Worm (Caenorhabditis elegans) whole organism, young adult: ENCODE results near the gene srh-68.

Experiments
- C17E4.6 ChIP-seq: fragments of 200-800 bp; sonication (Bioruptor generic); IDR thresholded peaks from 2 replicates; pipeline ENCODE4 v1.3.6; 2022; ENCODE audit warnings: missing genetic modification reagents, missing genetic modification characterization, missing compliant biosample characterization
- D2030.7 ChIP-seq: fragments of 200-800 bp; sonication (Bioruptor generic); IDR thresholded peaks from 2 replicates; pipeline ENCODE4 v1.3.6; 2022; ENCODE audit warnings: missing genetic modification reagents, missing genetic modification characterization, missing compliant biosample characterization
- F23B12.7 ChIP-seq: sonication (generic microtip); optimal IDR thresholded peaks from 2 replicates; lab custom pipeline; 2017; ENCODE audit warnings: missing genetic modification characterization, mild to moderate bottlenecking, missing compliant biosample characterization, antibody characterized with exemption, moderate library complexity; ENCODE audit not compliant: insufficient read depth
- F49E8.2 ChIP-seq: sonication (generic microtip); optimal IDR thresholded peaks from 3 replicates; lab custom pipeline; 2017; ENCODE audit warnings: missing genetic modification characterization, mild to moderate bottlenecking, missing compliant biosample characterization, antibody characterized with exemption, moderate library complexity; ENCODE audit not compliant: insufficient read depth
- F55B11.4 ChIP-seq: sonication (generic microtip); optimal IDR thresholded peaks from 2 replicates; lab custom pipeline; 2016; ENCODE audit warnings: missing compliant biosample characterization, missing genetic modification characterization, borderline replicate concordance; ENCODE audit not compliant: insufficient read depth
- F57C9.4 ChIP-seq: sonication (generic microtip); optimal IDR thresholded peaks from 2 replicates; lab custom pipeline; 2017; ENCODE audit warnings: mild to moderate bottlenecking, missing genetic modification characterization, missing compliant biosample characterization
- T07F8.4 ChIP-seq: sonication (generic microtip); optimal IDR thresholded peaks from 2 replicates; lab custom pipeline; 2016; ENCODE audit warnings: mild to moderate bottlenecking, missing genetic modification characterization, moderate library complexity, missing compliant biosample characterization
- Y53G8AR.9 ChIP-seq: fragments of 200-800 bp; sonication (Bioruptor generic); conservative IDR thresholded peaks from 2 replicates; pipeline ENCODE4 v1.3.6; 2022; ENCODE audit warnings: missing genetic modification reagents, missing genetic modification characterization, missing compliant biosample characterization
- ama-1 ChIP-seq, 3 experiments: fragments of 150-350 bp in 1 of 3; sonication (generic microtip) in 2 of 3; optimal IDR thresholded peaks; 2 replicates each; lab custom pipeline; 2014 to 2018; ENCODE audit warnings: missing biosample characterization in 2 of 3, missing genetic modification characterization in 2 of 3, missing genetic modification reagents in 2 of 3
- atf-7 ChIP-seq: sonication (generic microtip); optimal IDR thresholded peaks from 2 replicates; lab custom pipeline; 2017; ENCODE audit warnings: mild to moderate bottlenecking, missing genetic modification characterization, missing compliant biosample characterization
- athp-1 ChIP-seq: sonication (generic microtip); optimal IDR thresholded peaks from 2 replicates; lab custom pipeline; 2017; ENCODE audit warnings: mild to moderate bottlenecking, missing genetic modification characterization, missing compliant biosample characterization
- attf-3 ChIP-seq: fragments of 200-800 bp; sonication (Bioruptor generic); conservative IDR thresholded peaks from 2 replicates; pipeline ENCODE4 v1.3.6; 2022; ENCODE audit warnings: missing genetic modification reagents, missing genetic modification characterization, missing compliant biosample characterization
- bed-1 ChIP-seq: fragments of 200-800 bp; sonication (Bioruptor generic); IDR thresholded peaks from 2 replicates; pipeline ENCODE4 v1.3.6; 2022; ENCODE audit warnings: missing genetic modification reagents, missing genetic modification characterization, missing compliant biosample characterization
- ccch-3 ChIP-seq: fragments of 200-800 bp; sonication (Bioruptor generic); optimal IDR thresholded peaks from 2 replicates; lab custom pipeline; 2018; ENCODE audit warnings: mild to moderate bottlenecking, missing genetic modification characterization, missing compliant biosample characterization
- ceh-100 ChIP-seq: fragments of 200-800 bp; sonication (Bioruptor generic); IDR thresholded peaks from 2 replicates; pipeline ENCODE4 v1.3.6; 2022; ENCODE audit warnings: missing genetic modification reagents, missing genetic modification characterization, missing compliant biosample characterization
- ceh-27 ChIP-seq: fragments of 200-800 bp; sonication (Bioruptor generic); optimal IDR thresholded peaks from 2 replicates; lab custom pipeline; 2018; ENCODE audit warnings: mild to moderate bottlenecking, missing genetic modification characterization, moderate library complexity, missing compliant biosample characterization
- dox-1 ChIP-seq: fragments of 200-800 bp; sonication (Bioruptor generic); IDR thresholded peaks from 2 replicates; pipeline ENCODE4 v1.3.6; 2022; ENCODE audit warnings: missing genetic modification reagents, missing genetic modification characterization, missing compliant biosample characterization
- egl-18 ChIP-seq: fragments of 200-800 bp; sonication (Bioruptor generic); IDR thresholded peaks from 2 replicates; pipeline ENCODE4 v1.3.6; 2022; ENCODE audit warnings: missing genetic modification reagents, missing genetic modification characterization, missing compliant biosample characterization
- egrh-3 ChIP-seq: fragments of 200-800 bp; sonication (Bioruptor generic); IDR thresholded peaks from 2 replicates; pipeline ENCODE4 v1.3.6; 2022; ENCODE audit warnings: missing genetic modification reagents, missing genetic modification characterization, missing compliant biosample characterization
- fkh-3 ChIP-seq: sonication (generic microtip); optimal IDR thresholded peaks from 2 replicates; lab custom pipeline; 2016; ENCODE audit warnings: mild to moderate bottlenecking, missing genetic modification characterization, missing compliant biosample characterization
- him-1 ChIP-seq: sonication (generic microtip); optimal IDR thresholded peaks from 2 replicates; lab custom pipeline; 2016; ENCODE audit warnings: missing genotype, missing genetic modification reagents, missing genetic modification characterization, missing compliant biosample characterization
- hmg-20 ChIP-seq: fragments of 200-800 bp; sonication (Bioruptor generic); IDR thresholded peaks from 2 replicates; pipeline ENCODE4 v1.3.6; 2022; ENCODE audit warnings: missing genetic modification reagents, missing genetic modification characterization, missing compliant biosample characterization
- hrde-1 ChIP-seq: sonication (generic microtip); optimal IDR thresholded peaks from 2 replicates; lab custom pipeline; 2016; ENCODE audit warnings: missing genetic modification characterization, mild to moderate bottlenecking, missing compliant biosample characterization, moderate library complexity, missing genotype, missing genetic modification reagents, borderline replicate concordance
- lin-26 ChIP-seq: fragments of 200-800 bp; sonication (Bioruptor generic); IDR thresholded peaks from 2 replicates; pipeline ENCODE4 v1.3.6; 2022; ENCODE audit warnings: missing genetic modification reagents, missing genetic modification characterization, missing compliant biosample characterization
- lin-40 ChIP-seq: sonication (generic microtip); optimal IDR thresholded peaks from 2 replicates; lab custom pipeline; 2016; ENCODE audit warnings: missing genetic modification characterization, mild to moderate bottlenecking, missing compliant biosample characterization, missing genotype, missing genetic modification reagents
- lir-1 ChIP-seq: fragments of 200-800 bp; sonication (Bioruptor generic); conservative IDR thresholded peaks from 2 replicates; pipeline ENCODE4 v1.3.6; 2022; ENCODE audit warnings: missing genetic modification reagents, missing genetic modification characterization, missing compliant biosample characterization
- lsy-27 ChIP-seq: sonication (generic microtip); optimal IDR thresholded peaks from 2 replicates; lab custom pipeline; 2017; ENCODE audit warnings: missing genetic modification characterization, mild to moderate bottlenecking, missing compliant biosample characterization, antibody characterized with exemption, missing genotype, borderline replicate concordance; ENCODE audit not compliant: insufficient read depth
- madf-10 ChIP-seq: sonication (generic microtip); optimal IDR thresholded peaks from 2 replicates; lab custom pipeline; 2016; ENCODE audit warnings: mild to moderate bottlenecking, missing genetic modification characterization, missing compliant biosample characterization
- mes-4 ChIP-seq: sonication (generic microtip); optimal IDR thresholded peaks from 2 replicates; lab custom pipeline; 2016; ENCODE audit warnings: missing genotype, missing genetic modification characterization, missing compliant biosample characterization
- nfya-1 ChIP-seq: sonication (generic microtip); optimal IDR thresholded peaks from 2 replicates; lab custom pipeline; 2017; ENCODE audit warnings: antibody characterized with exemption, missing compliant biosample characterization, missing genetic modification characterization, borderline replicate concordance; ENCODE audit not compliant: insufficient read depth
- nfya-2 ChIP-seq: fragments of 200-800 bp; sonication (Bioruptor generic); IDR thresholded peaks from 2 replicates; pipeline ENCODE4 v1.3.6; 2022; ENCODE audit warnings: missing genetic modification reagents, missing genetic modification characterization, missing compliant biosample characterization
- nhr-27 ChIP-seq: fragments of 200-800 bp; sonication (Bioruptor generic); optimal IDR thresholded peaks from 2 replicates; lab custom pipeline; 2018; ENCODE audit warnings: mild to moderate bottlenecking, missing genetic modification characterization, moderate library complexity, missing compliant biosample characterization
- rcor-1 ChIP-seq: fragments of 200-800 bp; sonication (Bioruptor generic); IDR thresholded peaks from 2 replicates; pipeline ENCODE4 v1.3.6; 2022; ENCODE audit warnings: missing genetic modification reagents, missing genetic modification characterization, missing compliant biosample characterization
- sdz-38 ChIP-seq: sonication (generic microtip); optimal IDR thresholded peaks from 2 replicates; lab custom pipeline; 2016; ENCODE audit warnings: missing genotype, missing genetic modification characterization, missing compliant biosample characterization
- snpc-1.3 ChIP-seq: sonication (generic microtip); optimal IDR thresholded peaks from 2 replicates; lab custom pipeline; 2017; ENCODE audit warnings: missing genetic modification characterization, mild to moderate bottlenecking, missing compliant biosample characterization, antibody characterized with exemption, moderate library complexity, missing genotype, missing genetic modification reagents; ENCODE audit not compliant: insufficient read depth
- snpc-4 ChIP-seq, 5 experiments: fragments of 150-350 bp in 1 of 5; sonication (generic microtip) in 4 of 5; optimal IDR thresholded peaks; 2 replicates each; lab custom pipeline; 2014 to 2018; ENCODE audit warnings: missing genetic modification characterization in 5 of 5, missing biosample characterization in 3 of 5, antibody characterized with exemption in 2 of 5, mild to moderate bottlenecking in 2 of 5, missing compliant biosample characterization in 2 of 5, missing genotype in 2 of 5, moderate library complexity in 2 of 5, missing genetic modification reagents in 1 of 5
- somi-1 ChIP-seq: fragments of 200-800 bp; sonication (Bioruptor generic); optimal IDR thresholded peaks from 2 replicates; lab custom pipeline; 2018; ENCODE audit warnings: mild to moderate bottlenecking, missing genetic modification characterization, missing compliant biosample characterization
- sptf-2 ChIP-seq: fragments of 200-800 bp; sonication (Bioruptor generic); optimal IDR thresholded peaks from 2 replicates; lab custom pipeline; 2018; ENCODE audit warnings: mild to moderate bottlenecking, missing genetic modification characterization, missing compliant biosample characterization
- tbp1 ChIP-seq: fragments of 200-800 bp; sonication (Bioruptor generic); optimal IDR thresholded peaks from 2 replicates; lab custom pipeline; 2018; ENCODE audit warnings: mild to moderate bottlenecking, missing genetic modification characterization, missing compliant biosample characterization
- zim-3 ChIP-seq: sonication (generic microtip); optimal IDR thresholded peaks from 2 replicates; lab custom pipeline; 2017; ENCODE audit warnings: mild to moderate bottlenecking, missing genetic modification characterization, moderate library complexity, missing compliant biosample characterization
- ztf-18 ChIP-seq: sonication (generic microtip); optimal IDR thresholded peaks from 2 replicates; lab custom pipeline; 2016; ENCODE audit warnings: missing genotype, mild to moderate bottlenecking, missing genetic modification characterization, missing compliant biosample characterization
- ztf-28 ChIP-seq: fragments of 200-800 bp; sonication (Bioruptor generic); IDR thresholded peaks from 2 replicates; pipeline ENCODE4 v1.3.6; 2022; ENCODE audit warnings: missing genetic modification reagents, missing genetic modification characterization, missing compliant biosample characterization

srh-68 gene

ce11 chrII:12525526-12525925, 18.4 kb downstream of the srh-68 start, which contains the start of gene srx-118:
TSS of gene srx-118 (plus strand) at chrII:12525826.
- TF ChIP-seq C17E4.6, result no peak
- no peak for TF ChIP-seq fkh-3 (tag; lab: Kevin White, UChicago)
- TF ChIP-seq him-1 (tag; lab: Kevin White, UChicago), result no peak
- no peak for TF ChIP-seq athp-1 (tag; lab: Kevin White, UChicago)
- no peak for TF ChIP-seq nfya-1
- TF ChIP-seq egrh-3 (GFP tag; lab: Robert Waterston, UW), result no peak
- no peak for TF ChIP-seq Y53G8AR.9 (GFP tag; lab: Robert Waterston, UW)
- TF ChIP-seq ccch-3 (GFP tag; lab: Kevin White, UChicago), result no peak
- no peak for TF ChIP-seq nfya-2
- TF ChIP-seq bed-1 (GFP tag; lab: Robert Waterston, UW), result no peak
- no peak for TF ChIP-seq zim-3 (tag; lab: Kevin White, UChicago)
- TF ChIP-seq hmg-20, result no peak
- no peak for TF ChIP-seq nhr-27
- TF ChIP-seq ztf-28 (GFP tag; lab: Robert Waterston, UW), result no peak
- no peak for TF ChIP-seq somi-1 (GFP tag; lab: Kevin White, UChicago)
- no peak for TF ChIP-seq lsy-27 (tag; lab: Kevin White, UChicago)
- no peak for TF ChIP-seq F57C9.4
- TF ChIP-seq dox-1 (GFP tag; lab: Robert Waterston, UW), result no peak
- no peak for TF ChIP-seq ama-1 (optimal IDR thresholded peaks at IDR 0.05; lab: Kevin White, UChicago)
- TF ChIP-seq ama-1 (GFP tag; optimal IDR thresholded peaks at IDR 0.05; lab: Kevin White, UChicago), result no peak
- TF ChIP-seq, all 124 proteins: peak for 0

- TF ChIP-seq zim-3 (tag; lab: Kevin White, UChicago) (no peak), nfya-1 (no peak), hrde-1 (tag; lab: Kevin White, UChicago) (no peak), atf-7 (no peak), D2030.7 (GFP tag; lab: Robert Waterston, UW) (no peak), F55B11.4 (tag; lab: Kevin White, UChicago) (no peak), F23B12.7 (no peak), attf-3 (GFP tag; lab: Robert Waterston, UW) (no peak), tbp1 (GFP tag; lab: Kevin White, UChicago) (no peak), snpc-1.3 (no peak), sdz-38 (tag; lab: Kevin White, UChicago) (no peak), rcor-1 (no peak), lsy-27 (tag; lab: Kevin White, UChicago) (no peak), mes-4 (tag; lab: Kevin White, UChicago) (no peak), lir-1 (no peak), sptf-2 (GFP tag; lab: Kevin White, UChicago) (no peak), lin-40 (tag; lab: Kevin White, UChicago) (no peak), ceh-27 (no peak)
These were observed 20.8 kb downstream of the srh-68 start, which contains the start of gene srx-119 for ce11 chrII:12527947-12528346. TSS of gene srx-119 (plus strand) at chrII:12528247.

ce11 chrII:12530958-12531357, 23.8 kb downstream of the srh-68 start, which contains the start of gene srx-120:
TSS of gene srx-120 (plus strand) at chrII:12531258.
- TF ChIP-seq T07F8.4 (no peak), madf-10 (tag; lab: Kevin White, UChicago) (no peak), nhr-27 (no peak), ztf-18 (tag; lab: Kevin White, UChicago) (no peak), egl-18 (GFP tag; lab: Robert Waterston, UW) (no peak), lin-26 (GFP tag; lab: Robert Waterston, UW) (no peak), snpc-4 (GFP tag; optimal IDR thresholded peaks at IDR 0.05; lab: Kevin White, UChicago) (no peak), snpc-4 (tag; optimal IDR thresholded peaks at IDR 0.05; lab: Kevin White, UChicago) (no peak), F49E8.2 (tag; lab: Kevin White, UChicago) (no peak), F23B12.7 (no peak), ceh-100 (GFP tag; lab: Robert Waterston, UW) (no peak)
